Worm (Caenorhabditis elegans) whole organism, young adult: ENCODE data around the gene far-7.
A peak's percentile ranks its signal among the peaks of the same experiment; 100 is the strongest.

Experiments
- B0035.1 ChIP-seq: sonication (generic microtip); optimal IDR thresholded peaks from 2 replicates; lab custom pipeline; 2016; ENCODE audit warnings: missing genetic modification characterization, mild to moderate bottlenecking, missing compliant biosample characterization, missing genotype, missing genetic modification reagents
- D2030.7 ChIP-seq: fragments of 200-800 bp; sonication (Bioruptor generic); IDR thresholded peaks from 2 replicates; pipeline ENCODE4 v1.3.6; 2022; ENCODE audit warnings: missing genetic modification reagents, missing genetic modification characterization, missing compliant biosample characterization
- F22D6.2 ChIP-seq: sonication (generic microtip); optimal IDR thresholded peaks from 2 replicates; lab custom pipeline; 2016; ENCODE audit warnings: mild to moderate bottlenecking, missing genetic modification characterization, missing compliant biosample characterization
- F33H1.4 ChIP-seq: fragments of 200-800 bp; sonication (Bioruptor generic); IDR thresholded peaks from 2 replicates; pipeline ENCODE4 v1.3.6; 2022; ENCODE audit warnings: missing genetic modification reagents, missing genetic modification characterization, missing compliant biosample characterization
- K12H6.12 ChIP-seq: fragments of 200-800 bp; sonication (Bioruptor generic); optimal IDR thresholded peaks from 2 replicates; lab custom pipeline; 2018; ENCODE audit warnings: mild to moderate bottlenecking, missing genetic modification characterization, missing compliant biosample characterization
- T26A5.8 ChIP-seq: sonication (generic microtip); optimal IDR thresholded peaks from 2 replicates; lab custom pipeline; 2016; ENCODE audit warnings: missing genetic modification characterization, missing compliant biosample characterization
- Y53G8AR.9 ChIP-seq: fragments of 200-800 bp; sonication (Bioruptor generic); conservative IDR thresholded peaks from 2 replicates; pipeline ENCODE4 v1.3.6; 2022; ENCODE audit warnings: missing genetic modification reagents, missing genetic modification characterization, missing compliant biosample characterization
- Y67H2A.10 ChIP-seq: fragments of 200-800 bp; sonication (Bioruptor generic); conservative IDR thresholded peaks from 2 replicates; pipeline ENCODE4 v1.3.6; 2022; ENCODE audit warnings: missing genetic modification reagents, missing genetic modification characterization, missing compliant biosample characterization
- aptf-3 ChIP-seq: fragments of 200-800 bp; sonication (Bioruptor generic); IDR thresholded peaks from 2 replicates; pipeline ENCODE4 v1.3.6; 2022; ENCODE audit warnings: missing genetic modification characterization, missing compliant biosample characterization
- attf-3 ChIP-seq: fragments of 200-800 bp; sonication (Bioruptor generic); conservative IDR thresholded peaks from 2 replicates; pipeline ENCODE4 v1.3.6; 2022; ENCODE audit warnings: missing genetic modification reagents, missing genetic modification characterization, missing compliant biosample characterization
- ccch-3 ChIP-seq: fragments of 200-800 bp; sonication (Bioruptor generic); optimal IDR thresholded peaks from 2 replicates; lab custom pipeline; 2018; ENCODE audit warnings: mild to moderate bottlenecking, missing genetic modification characterization, missing compliant biosample characterization
- ceh-40 ChIP-seq: fragments of 200-800 bp; sonication (Bioruptor generic); IDR thresholded peaks from 2 replicates; pipeline ENCODE4 v1.3.6; 2022; ENCODE audit warnings: missing genetic modification characterization, missing compliant biosample characterization
- dpff-1 ChIP-seq: sonication (generic microtip); optimal IDR thresholded peaks from 2 replicates; lab custom pipeline; 2017; ENCODE audit warnings: mild to moderate bottlenecking, missing genetic modification characterization, missing compliant biosample characterization
- him-1 ChIP-seq: sonication (generic microtip); optimal IDR thresholded peaks from 2 replicates; lab custom pipeline; 2016; ENCODE audit warnings: missing genotype, missing genetic modification reagents, missing genetic modification characterization, missing compliant biosample characterization
- hlh-12 ChIP-seq: sonication (generic microtip); optimal IDR thresholded peaks from 2 replicates; lab custom pipeline; 2016; ENCODE audit warnings: missing genetic modification characterization, missing compliant biosample characterization
- hrde-1 ChIP-seq: sonication (generic microtip); optimal IDR thresholded peaks from 2 replicates; lab custom pipeline; 2016; ENCODE audit warnings: missing genetic modification characterization, mild to moderate bottlenecking, missing compliant biosample characterization, moderate library complexity, missing genotype, missing genetic modification reagents, borderline replicate concordance
- lag-1 ChIP-seq: fragments of 200-800 bp; sonication (Bioruptor generic); IDR thresholded peaks from 2 replicates; pipeline ENCODE4 v1.3.6; 2022; ENCODE audit warnings: missing genetic modification reagents, missing genetic modification characterization, missing compliant biosample characterization
- let-526 ChIP-seq: fragments of 200-800 bp; sonication (Bioruptor generic); IDR thresholded peaks from 2 replicates; pipeline ENCODE4 v1.3.6; 2022; ENCODE audit warnings: missing genetic modification reagents, missing genetic modification characterization, missing compliant biosample characterization
- lin-26 ChIP-seq: fragments of 200-800 bp; sonication (Bioruptor generic); IDR thresholded peaks from 2 replicates; pipeline ENCODE4 v1.3.6; 2022; ENCODE audit warnings: missing genetic modification reagents, missing genetic modification characterization, missing compliant biosample characterization
- lin-54 ChIP-seq: fragments of 200-800 bp; sonication (Bioruptor generic); optimal IDR thresholded peaks from 2 replicates; lab custom pipeline; 2018; ENCODE audit warnings: mild to moderate bottlenecking, missing genetic modification characterization, missing compliant biosample characterization
- lir-1 ChIP-seq: fragments of 200-800 bp; sonication (Bioruptor generic); conservative IDR thresholded peaks from 2 replicates; pipeline ENCODE4 v1.3.6; 2022; ENCODE audit warnings: missing genetic modification reagents, missing genetic modification characterization, missing compliant biosample characterization
- lsy-27 ChIP-seq: sonication (generic microtip); optimal IDR thresholded peaks from 2 replicates; lab custom pipeline; 2017; ENCODE audit warnings: missing genetic modification characterization, mild to moderate bottlenecking, missing compliant biosample characterization, antibody characterized with exemption, missing genotype, borderline replicate concordance; ENCODE audit not compliant: insufficient read depth
- madf-3 ChIP-seq: fragments of 200-800 bp; sonication (Bioruptor generic); IDR thresholded peaks from 2 replicates; pipeline ENCODE4 v1.3.6; 2022; ENCODE audit warnings: missing genetic modification reagents, missing genetic modification characterization, missing compliant biosample characterization
- mxl-1 ChIP-seq: sonication (generic microtip); optimal IDR thresholded peaks from 2 replicates; lab custom pipeline; 2016; ENCODE audit warnings: missing genetic modification characterization, missing compliant biosample characterization
- nhr-120 ChIP-seq: fragments of 200-800 bp; sonication (Bioruptor generic); IDR thresholded peaks from 2 replicates; pipeline ENCODE4 v1.3.6; 2022; ENCODE audit warnings: missing genetic modification characterization, missing compliant biosample characterization
- nhr-27 ChIP-seq: fragments of 200-800 bp; sonication (Bioruptor generic); optimal IDR thresholded peaks from 2 replicates; lab custom pipeline; 2018; ENCODE audit warnings: mild to moderate bottlenecking, missing genetic modification characterization, moderate library complexity, missing compliant biosample characterization
- nhr-80 ChIP-seq: sonication (generic microtip); optimal IDR thresholded peaks from 2 replicates; lab custom pipeline; 2016; ENCODE audit warnings: missing genetic modification characterization, missing compliant biosample characterization
- nhr-90 ChIP-seq: sonication (generic microtip); optimal IDR thresholded peaks from 2 replicates; lab custom pipeline; 2016; ENCODE audit warnings: missing genotype, mild to moderate bottlenecking, missing genetic modification characterization, missing compliant biosample characterization
- pbrm-1 ChIP-seq: fragments of 200-800 bp; sonication (Bioruptor generic); IDR thresholded peaks from 2 replicates; pipeline ENCODE4 v1.3.6; 2022; ENCODE audit warnings: missing genetic modification reagents, missing genetic modification characterization, missing compliant biosample characterization
- pha-4 ChIP-seq: fragments of 150-350 bp; sonication (generic microtip); optimal IDR thresholded peaks from 2 replicates; lab custom pipeline; 2014; ENCODE audit warnings: missing biosample characterization, missing genetic modification reagents, missing genetic modification characterization
- rcor-1 ChIP-seq: fragments of 200-800 bp; sonication (Bioruptor generic); IDR thresholded peaks from 2 replicates; pipeline ENCODE4 v1.3.6; 2022; ENCODE audit warnings: missing genetic modification reagents, missing genetic modification characterization, missing compliant biosample characterization
- repo-1 ChIP-seq: sonication (generic microtip); optimal IDR thresholded peaks from 2 replicates; lab custom pipeline; 2017; ENCODE audit warnings: mild to moderate bottlenecking, missing genetic modification characterization, missing compliant biosample characterization
- sea-2 ChIP-seq: fragments of 200-800 bp; sonication (Bioruptor generic); IDR thresholded peaks from 2 replicates; pipeline ENCODE4 v1.3.6; 2022; ENCODE audit warnings: missing genetic modification characterization, missing compliant biosample characterization
- snpc-1.1 ChIP-seq: sonication (generic microtip); optimal IDR thresholded peaks from 2 replicates; lab custom pipeline; 2017; ENCODE audit warnings: missing genetic modification characterization, mild to moderate bottlenecking, missing compliant biosample characterization, antibody characterized with exemption, moderate library complexity, missing genotype, missing genetic modification reagents; ENCODE audit not compliant: insufficient read depth
- tbp1 ChIP-seq: fragments of 200-800 bp; sonication (Bioruptor generic); optimal IDR thresholded peaks from 2 replicates; lab custom pipeline; 2018; ENCODE audit warnings: mild to moderate bottlenecking, missing genetic modification characterization, missing compliant biosample characterization
- ztf-22 ChIP-seq: fragments of 200-800 bp; sonication (Bioruptor generic); optimal IDR thresholded peaks from 2 replicates; lab custom pipeline; 2018; ENCODE audit warnings: mild to moderate bottlenecking, missing genetic modification characterization, moderate library complexity, missing compliant biosample characterization

Gene far-7

ce11 chrII:319459-319858 is at the start of gene far-7:
Gene far-7, plus strand, starts transcription at chrII:319789.
- TF ChIP-seq sea-2 (GFP tag; lab: Robert Waterston, UW) (no peak), aptf-3 (no peak), tbp1 (no peak)

- TF ChIP-seq T26A5.8 = no peak
- no peak for TF ChIP-seq rcor-1 (GFP tag; lab: Robert Waterston, UW)
These were observed 45.7 kb upstream of the far-7 start, which contains the start of gene B0432.7 for ce11 chrII:273872-274271. Gene B0432.7, minus strand, starts transcription at chrII:273972.

ce11 chrII:278636-279035 is 41.0 kb upstream of the far-7 start, which contains the start of gene B0432.8:
Gene B0432.8, minus strand, starts transcription at chrII:278736.
- TF ChIP-seq D2030.7 (GFP tag; lab: Robert Waterston, UW) = no peak
- no peak for TF ChIP-seq ceh-40 (GFP tag; lab: Robert Waterston, UW)

- TF ChIP-seq lin-54 (no peak), pha-4 (tag; lab: Kevin White, UChicago) (no peak), hlh-12 (tag; lab: Kevin White, UChicago) (no peak), snpc-1.1 (tag; lab: Kevin White, UChicago) (no peak), nhr-90 (tag; lab: Kevin White, UChicago) (no peak), F22D6.2 (no peak), ceh-40 (GFP tag; lab: Robert Waterston, UW) (no peak), K12H6.12 (no peak), Y67H2A.10 (GFP tag; lab: Robert Waterston, UW) (no peak), B0035.1 (no peak)
These were observed 37.1 kb upstream of the far-7 start, which contains the start of gene trul-1 for ce11 chrII:282483-282882. Gene trul-1, minus strand, starts transcription at chrII:282583.

- TF ChIP-seq ccch-3 (GFP tag; lab: Kevin White, UChicago) (no peak), attf-3 (GFP tag; lab: Robert Waterston, UW) (0 out of 2 replicates have a peak, but pooled peaks have one; percentile 1)
These were observed 36.0 kb upstream of the far-7 start, which contains the start of gene B0432.9 for ce11 chrII:283594-283993. Gene B0432.9, minus strand, starts transcription at chrII:283694.

- TF ChIP-seq repo-1 (tag; lab: Kevin White, UChicago) = no peak
- no peak for TF ChIP-seq Y67H2A.10 (GFP tag; lab: Robert Waterston, UW)
- 0 out of 2 replicates have a peak, but pooled peaks have one; percentile 26 for TF ChIP-seq madf-3 (GFP tag; lab: Robert Waterston, UW)
- no peak for TF ChIP-seq sea-2 (GFP tag; lab: Robert Waterston, UW)
- no peak for TF ChIP-seq ztf-22 (GFP tag; lab: Kevin White, UChicago)
- 0 out of 2 replicates have a peak, but pooled peaks have one; percentile 9 for TF ChIP-seq lir-1 (GFP tag; lab: Robert Waterston, UW)
- peak; percentile 6 for TF ChIP-seq nhr-80 (tag; lab: Kevin White, UChicago)
- TF ChIP-seq ceh-40 (GFP tag; lab: Robert Waterston, UW) = no peak
- TF ChIP-seq hlh-12 (tag; lab: Kevin White, UChicago) = no peak
- TF ChIP-seq mxl-1 (tag; lab: Kevin White, UChicago) = no peak
- TF ChIP-seq pbrm-1 (GFP tag; lab: Robert Waterston, UW) = peak; percentile 46; the same call in 1 of the 2 replicates
- peak; percentile 78; the same call in 1 of the 2 replicates for TF ChIP-seq Y53G8AR.9
- TF ChIP-seq B0035.1 = no peak
- TF ChIP-seq let-526 (GFP tag; lab: Robert Waterston, UW) = no peak
- peak; percentile 93 for TF ChIP-seq lin-54
- TF ChIP-seq lin-26 = no peak
- TF ChIP-seq lag-1 (GFP tag; lab: Robert Waterston, UW) = no peak
- no peak for TF ChIP-seq nhr-120 (GFP tag; lab: Robert Waterston, UW)
- no peak for TF ChIP-seq lsy-27
- no peak for TF ChIP-seq him-1 (tag; lab: Kevin White, UChicago)
- TF ChIP-seq dpff-1 (tag; lab: Kevin White, UChicago) = no peak
- TF ChIP-seq nhr-90 (tag; lab: Kevin White, UChicago) = no peak
- TF ChIP-seq nhr-27 (tag; lab: Kevin White, UChicago) = no peak
- no peak for TF ChIP-seq hrde-1 (tag; lab: Kevin White, UChicago)
- TF ChIP-seq F33H1.4 (GFP tag; lab: Robert Waterston, UW) = no peak
These were observed 33.7 kb upstream of the far-7 start, which contains the start of gene B0432.10 for ce11 chrII:285627-286550. Gene B0432.10, minus strand, starts transcription at chrII:286275.
